Fruit fly (Drosophila melanogaster) whole organism, embryonic: ENCODE measurements around the gene HDAC1.

Experiments used
- Adf1 ChIP-seq: fragments of 200-800 bp; sonication (Bioruptor generic); IDR thresholded peaks from 2 replicates; pipeline ENCODE4 v1.3.6; 2022; ENCODE audit warnings: missing biosample characterization, missing genetic modification characterization
- Antp ChIP-seq: fragments of 200-800 bp; sonication (Bioruptor generic); optimal IDR thresholded peaks from 3 replicates; lab custom pipeline; 2016; ENCODE audit warnings: missing biosample characterization, missing genetic modification characterization
- Atf-2 ChIP-seq: fragments of 200-800 bp; sonication (Bioruptor generic); optimal IDR thresholded peaks from 2 replicates; lab custom pipeline; 2016; ENCODE audit warnings: missing biosample characterization, missing genetic modification characterization
- BEAF-32 ChIP-seq: fragments of 200-800 bp; sonication (Bioruptor generic); optimal IDR thresholded peaks from 3 replicates; lab custom pipeline; 2017; ENCODE audit warnings: missing biosample characterization, missing genetic modification characterization, mild to moderate bottlenecking, moderate library complexity, missing genetic modification reagents
- Bgb ChIP-seq: fragments of 200-800 bp; sonication (Bioruptor generic); IDR thresholded peaks from 2 replicates; pipeline ENCODE4 v1.3.6; 2022; ENCODE audit warnings: missing biosample characterization, missing genetic modification characterization; ENCODE audit not compliant: partially characterized antibody
- Bteb2 ChIP-seq: fragments of 200-800 bp; sonication (Bioruptor generic); optimal IDR thresholded peaks from 2 replicates; lab custom pipeline; 2016; ENCODE audit warnings: missing biosample characterization, missing genetic modification characterization
- CG10462 ChIP-seq: fragments of 200-800 bp; sonication (Bioruptor generic); optimal IDR thresholded peaks from 2 replicates; lab custom pipeline; 2016; ENCODE audit warnings: missing biosample characterization, missing genetic modification characterization
- CG11696 ChIP-seq: fragments of 200-800 bp; sonication (Bioruptor generic); IDR thresholded peaks from 2 replicates; pipeline ENCODE4 v1.3.6; 2022; ENCODE audit warnings: missing biosample characterization, missing genetic modification characterization
- CG11723 ChIP-seq: fragments of 200-800 bp; sonication (Bioruptor generic); optimal IDR thresholded peaks from 2 replicates; lab custom pipeline; 2017; ENCODE audit warnings: missing biosample characterization, mild to moderate bottlenecking, missing genetic modification characterization
- CG13775 ChIP-seq: fragments of 200-800 bp; sonication (Bioruptor generic); optimal IDR thresholded peaks from 3 replicates; lab custom pipeline; 2017; ENCODE audit warnings: missing biosample characterization, mild to moderate bottlenecking, missing genetic modification characterization
- CG1602 ChIP-seq: fragments of 200-800 bp; sonication (Bioruptor generic); optimal IDR thresholded peaks from 3 replicates; lab custom pipeline; 2016; ENCODE audit warnings: missing biosample characterization, missing genetic modification characterization
- CG16813 ChIP-seq: fragments of 200-800 bp; sonication (Bioruptor generic); IDR thresholded peaks from 3 replicates; pipeline ENCODE4 v1.3.6; 2022; ENCODE audit warnings: missing biosample characterization, missing genetic modification characterization; ENCODE audit not compliant: partially characterized antibody
- CG18764 ChIP-seq: fragments of 200-800 bp; sonication (Bioruptor generic); optimal IDR thresholded peaks from 3 replicates; lab custom pipeline; 2016; ENCODE audit warnings: missing biosample characterization, missing genetic modification characterization
- CG2120 ChIP-seq: fragments of 200-800 bp; sonication (Bioruptor generic); optimal IDR thresholded peaks from 3 replicates; lab custom pipeline; 2016; ENCODE audit warnings: missing biosample characterization, missing genetic modification characterization
- CG30403 ChIP-seq: fragments of 200-800 bp; sonication (Bioruptor generic); optimal IDR thresholded peaks from 3 replicates; lab custom pipeline; 2016; ENCODE audit warnings: missing biosample characterization, missing genetic modification characterization
- CG4617 ChIP-seq: fragments of 200-800 bp; sonication (Bioruptor generic); optimal IDR thresholded peaks from 3 replicates; lab custom pipeline; 2016; ENCODE audit warnings: missing biosample characterization, missing genetic modification characterization, borderline replicate concordance
- CG8089 ChIP-seq: fragments of 200-800 bp; sonication (Bioruptor generic); optimal IDR thresholded peaks from 3 replicates; lab custom pipeline; 2016; ENCODE audit warnings: missing biosample characterization, missing genetic modification characterization
- Dip3 ChIP-seq: fragments of 200-800 bp; sonication (Bioruptor generic); optimal IDR thresholded peaks from 3 replicates; lab custom pipeline; 2016; ENCODE audit warnings: missing biosample characterization, missing genetic modification characterization
- Doc3 ChIP-seq: fragments of 200-800 bp; sonication (Bioruptor generic); IDR thresholded peaks from 3 replicates; pipeline ENCODE4 v1.3.6; 2022; ENCODE audit warnings: missing biosample characterization, missing genetic modification characterization; ENCODE audit not compliant: partially characterized antibody
- Gsc ChIP-seq: fragments of 200-800 bp; sonication (Bioruptor generic); IDR thresholded peaks from 2 replicates; pipeline ENCODE4 v1.3.6; 2022; ENCODE audit warnings: missing biosample characterization, missing genetic modification characterization
- HLH54F ChIP-seq: fragments of 200-800 bp; sonication (Bioruptor generic); optimal IDR thresholded peaks from 3 replicates; lab custom pipeline; 2016; ENCODE audit warnings: missing biosample characterization, missing genetic modification characterization
- Hand ChIP-seq: fragments of 200-800 bp; sonication (Bioruptor generic); optimal IDR thresholded peaks from 2 replicates; lab custom pipeline; 2017; ENCODE audit warnings: mild to moderate bottlenecking, missing biosample characterization, missing genetic modification reagents, missing genetic modification characterization
- Hey ChIP-seq: fragments of 200-800 bp; sonication (Bioruptor generic); optimal IDR thresholded peaks from 3 replicates; lab custom pipeline; 2018; ENCODE audit warnings: missing biosample characterization, mild to moderate bottlenecking, missing genetic modification characterization
- Mad ChIP-seq: fragments of 200-800 bp; sonication (Bioruptor generic); optimal IDR thresholded peaks from 2 replicates; lab custom pipeline; 2016; ENCODE audit warnings: missing biosample characterization, missing genetic modification characterization
- Max ChIP-seq: fragments of 200-800 bp; sonication (Bioruptor generic); optimal IDR thresholded peaks from 2 replicates; lab custom pipeline; 2016; ENCODE audit warnings: missing biosample characterization, mild to moderate bottlenecking, missing genetic modification characterization
- Myb ChIP-seq: fragments of 200-800 bp; sonication (Bioruptor generic); optimal IDR thresholded peaks from 2 replicates; lab custom pipeline; 2016; ENCODE audit warnings: missing biosample characterization, missing genetic modification characterization
- Oli ChIP-seq: fragments of 200-800 bp; sonication (Bioruptor generic); optimal IDR thresholded peaks from 2 replicates; lab custom pipeline; 2018; ENCODE audit warnings: missing biosample characterization, mild to moderate bottlenecking, missing genetic modification characterization, moderate library complexity
- Rx ChIP-seq: fragments of 200-800 bp; sonication (Bioruptor generic); IDR thresholded peaks from 2 replicates; pipeline ENCODE4 v1.3.6; 2022; ENCODE audit warnings: missing biosample characterization, missing genetic modification characterization
- Sox102F ChIP-seq: fragments of 200-800 bp; sonication (Bioruptor generic); optimal IDR thresholded peaks from 2 replicates; lab custom pipeline; 2018; ENCODE audit warnings: missing biosample characterization, mild to moderate bottlenecking, missing genetic modification characterization, moderate library complexity
- Xbp1 ChIP-seq: fragments of 200-800 bp; sonication (Bioruptor generic); optimal IDR thresholded peaks from 3 replicates; lab custom pipeline; 2016; ENCODE audit warnings: missing biosample characterization, mild to moderate bottlenecking, missing genetic modification characterization
- YL-1 ChIP-seq: fragments of 200-800 bp; sonication (Bioruptor generic); optimal IDR thresholded peaks from 3 replicates; lab custom pipeline; 2017; ENCODE audit warnings: missing biosample characterization, mild to moderate bottlenecking, missing genetic modification characterization
- chinmo ChIP-seq: fragments of 200-800 bp; sonication (Bioruptor generic); IDR thresholded peaks from 4 replicates; pipeline ENCODE4 v1.3.6; 2022; ENCODE audit warnings: missing biosample characterization, missing genetic modification characterization; ENCODE audit not compliant: partially characterized antibody
- chn ChIP-seq: fragments of 200-800 bp; sonication (Bioruptor generic); optimal IDR thresholded peaks from 2 replicates; lab custom pipeline; 2016; ENCODE audit warnings: missing biosample characterization, missing genetic modification characterization
- ci ChIP-seq: fragments of 200-800 bp; sonication (Bioruptor generic); IDR thresholded peaks from 3 replicates; pipeline ENCODE4 v1.3.6; 2022; ENCODE audit warnings: missing biosample characterization, missing genetic modification characterization
- da ChIP-seq: fragments of 200-800 bp; sonication (Bioruptor generic); optimal IDR thresholded peaks from 2 replicates; lab custom pipeline; 2016; ENCODE audit warnings: missing biosample characterization, missing genetic modification characterization
- disco-r ChIP-seq: fragments of 200-800 bp; sonication (Bioruptor generic); optimal IDR thresholded peaks from 2 replicates; lab custom pipeline; 2016; ENCODE audit warnings: missing biosample characterization, missing genetic modification characterization
- esg ChIP-seq: fragments of 200-800 bp; sonication (Bioruptor generic); conservative IDR thresholded peaks from 2 replicates; pipeline ENCODE4 v1.3.6; 2022; ENCODE audit warnings: missing biosample characterization, missing genetic modification characterization
- gfzf ChIP-seq: fragments of 200-800 bp; sonication (Bioruptor generic); optimal IDR thresholded peaks from 2 replicates; lab custom pipeline; 2016; ENCODE audit warnings: missing biosample characterization, mild to moderate bottlenecking, missing genetic modification characterization, moderate library complexity
- gsb-n ChIP-seq: fragments of 200-800 bp; sonication (Bioruptor generic); optimal IDR thresholded peaks from 3 replicates; lab custom pipeline; 2018; ENCODE audit warnings: missing biosample characterization, mild to moderate bottlenecking, missing genetic modification characterization
- lmd ChIP-seq: fragments of 200-800 bp; sonication (Bioruptor generic); IDR thresholded peaks from 2 replicates; pipeline ENCODE4 v1.3.6; 2022; ENCODE audit warnings: missing biosample characterization, missing genetic modification characterization
- mld ChIP-seq: fragments of 200-800 bp; sonication (Bioruptor generic); IDR thresholded peaks from 3 replicates; pipeline ENCODE4 v1.3.6; 2022; ENCODE audit warnings: missing biosample characterization, missing genetic modification characterization; ENCODE audit not compliant: partially characterized antibody
- nerfin-1 ChIP-seq: fragments of 200-800 bp; sonication (Bioruptor generic); optimal IDR thresholded peaks from 3 replicates; lab custom pipeline; 2019; ENCODE audit warnings: missing biosample characterization, mild to moderate bottlenecking, missing genetic modification characterization, moderate library complexity
- nerfin-2 ChIP-seq: fragments of 200-800 bp; sonication (Bioruptor generic); IDR thresholded peaks from 2 replicates; pipeline ENCODE4 v1.3.6; 2022; ENCODE audit warnings: missing biosample characterization, missing genetic modification characterization; ENCODE audit not compliant: partially characterized antibody
- peb ChIP-seq: fragments of 200-800 bp; sonication (Bioruptor generic); IDR thresholded peaks from 2 replicates; pipeline ENCODE4 v1.3.6; 2022; ENCODE audit warnings: missing biosample characterization, missing genetic modification characterization
- pum ChIP-seq: fragments of 200-800 bp; sonication (Bioruptor generic); optimal IDR thresholded peaks from 2 replicates; lab custom pipeline; 2016; ENCODE audit warnings: missing biosample characterization, missing genetic modification characterization
- repo ChIP-seq: fragments of 200-800 bp; sonication (Bioruptor generic); optimal IDR thresholded peaks from 2 replicates; lab custom pipeline; 2016; ENCODE audit warnings: missing biosample characterization, missing genetic modification characterization
- sr ChIP-seq: fragments of 200-800 bp; sonication (Bioruptor generic); IDR thresholded peaks from 3 replicates; pipeline ENCODE4 v1.3.6; 2022; ENCODE audit warnings: missing biosample characterization, missing genetic modification characterization
- tin ChIP-seq: fragments of 200-800 bp; sonication (Bioruptor generic); optimal IDR thresholded peaks from 3 replicates; lab custom pipeline; 2016; ENCODE audit warnings: missing biosample characterization, missing genetic modification characterization
- trh ChIP-seq: fragments of 200-800 bp; sonication (Bioruptor generic); optimal IDR thresholded peaks from 2 replicates; lab custom pipeline; 2016; ENCODE audit warnings: missing biosample characterization, missing genetic modification characterization
- twi ChIP-seq: fragments of 200-800 bp; optimal IDR thresholded peaks from 2 replicates; lab custom pipeline; 2019; ENCODE audit warnings: missing biosample characterization, mild to moderate bottlenecking, missing genetic modification characterization, moderate library complexity
- yki ChIP-seq: fragments of >200 bp; optimal IDR thresholded peaks from 3 replicates; lab custom pipeline; 2018

The HDAC1 gene

DNA sequence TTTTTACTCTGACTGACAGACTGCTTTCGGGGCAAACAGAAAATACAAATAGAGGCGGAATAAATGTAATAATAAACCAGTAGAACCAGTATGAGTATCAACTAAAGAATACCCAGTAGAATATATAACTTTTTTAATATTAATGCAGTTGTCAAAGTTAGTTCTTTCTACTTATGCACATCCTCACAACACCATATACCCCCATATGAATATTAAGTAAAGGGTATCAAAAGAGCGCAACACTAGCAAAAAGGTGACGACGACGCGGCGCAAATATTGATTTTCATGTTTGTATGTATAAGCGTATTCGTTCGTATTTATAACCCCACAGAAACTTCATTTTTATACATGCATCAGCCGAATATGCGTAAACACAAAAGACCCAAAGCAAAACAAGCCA lies 13.5 kb upstream of the HDAC1 start (continued):
- no peak for TF ChIP-seq gfzf
- peak; percentile 66 for TF ChIP-seq Dip3 (GFP tag; lab: Kevin White, UChicago)
- TF ChIP-seq disco-r (GFP tag; lab: Kevin White, UChicago), result peak; percentile 77
- TF ChIP-seq Xbp1 (GFP tag; lab: Kevin White, UChicago), result peak; percentile 91
- peak; percentile 66 for TF ChIP-seq HLH54F (GFP tag; lab: Kevin White, UChicago)
- TF ChIP-seq CG10462 (GFP tag; lab: Kevin White, UChicago), result peak; percentile 84
- no peak for TF ChIP-seq Bgb
- 0 out of 4 replicates have a peak, but pooled peaks have one; percentile 13 for TF ChIP-seq chinmo (GFP tag; lab: Robert Waterston, UW)
- TF ChIP-seq yki (lab: Kevin White, UChicago), result no peak
- TF ChIP-seq CG30403 (GFP tag; lab: Kevin White, UChicago), result peak; percentile 92
- peak; percentile 89 for TF ChIP-seq chn (GFP tag; lab: Kevin White, UChicago)
- TF ChIP-seq Mad (GFP tag; lab: Kevin White, UChicago), result peak; percentile 91
- peak; percentile 92 for TF ChIP-seq gsb-n (tag; lab: Kevin White, UChicago)
- TF ChIP-seq nerfin-2 (GFP tag; lab: Robert Waterston, UW), result no peak
- no peak for TF ChIP-seq CG16813 (GFP tag; lab: Robert Waterston, UW)
- TF ChIP-seq peb (GFP tag; lab: Robert Waterston, UW), result peak; percentile 92
- peak; percentile 86 for TF ChIP-seq Bteb2 (GFP tag; lab: Kevin White, UChicago)
- TF ChIP-seq Rx, result peak; percentile 90
- peak; percentile 94 for TF ChIP-seq CG18764 (GFP tag; lab: Kevin White, UChicago)
- TF ChIP-seq repo (GFP tag; lab: Kevin White, UChicago), result peak; percentile 89
- TF ChIP-seq BEAF-32, result no peak
- TF ChIP-seq CG11723, result peak; percentile 86
- no peak for TF ChIP-seq Doc3 (GFP tag; lab: Robert Waterston, UW)
- TF ChIP-seq nerfin-1 (tag; lab: Kevin White, UChicago), result peak; percentile 90
- TF ChIP-seq CG13775 (GFP tag; lab: Kevin White, UChicago), result peak; percentile 89
- peak; percentile 96 for TF ChIP-seq Sox102F (GFP tag; lab: Kevin White, UChicago)
- TF ChIP-seq CG2120, result peak; percentile 89
- TF ChIP-seq twi (tag; lab: Kevin White, UChicago), result peak; percentile 80
- peak; percentile 81 for TF ChIP-seq CG1602 (GFP tag; lab: Kevin White, UChicago)
- peak; percentile 67 for TF ChIP-seq Antp (GFP tag; lab: Kevin White, UChicago)
- TF ChIP-seq pum (GFP tag; lab: Kevin White, UChicago), result peak; percentile 87
- TF ChIP-seq Atf-2, result peak; percentile 78
- TF ChIP-seq Hand (GFP tag; lab: Kevin White, UChicago), result peak; percentile 72
- peak; percentile 87 for TF ChIP-seq sr (GFP tag; lab: Robert Waterston, UW)
- TF ChIP-seq lmd, result peak; percentile 94
- TF ChIP-seq mld (GFP tag; lab: Robert Waterston, UW), result no peak
- peak; percentile 39 for TF ChIP-seq Myb (GFP tag; lab: Kevin White, UChicago)
- peak; percentile 93 for TF ChIP-seq tin
- TF ChIP-seq esg (GFP tag; lab: Robert Waterston, UW), result peak; percentile 90
- peak; percentile 93 for TF ChIP-seq Oli (tag; lab: Kevin White, UChicago)
- TF ChIP-seq Adf1 (GFP tag; lab: Robert Waterston, UW), result peak; percentile 51
- peak; percentile 80 for TF ChIP-seq CG11696 (GFP tag; lab: Robert Waterston, UW)
- TF ChIP-seq CG8089 (GFP tag; lab: Kevin White, UChicago), result peak; percentile 85
- TF ChIP-seq trh (GFP tag; lab: Kevin White, UChicago), result peak; percentile 81
- TF ChIP-seq Hey (tag; lab: Kevin White, UChicago), result peak; percentile 40
- TF ChIP-seq Gsc, result peak; percentile 56
- TF ChIP-seq ci (GFP tag; lab: Robert Waterston, UW), result peak; percentile 94
- peak; percentile 66 for TF ChIP-seq CG4617 (GFP tag; lab: Kevin White, UChicago)
- TF ChIP-seq YL-1 (GFP tag; lab: Kevin White, UChicago), result peak; percentile 72
- peak; percentile 94 for TF ChIP-seq Max (GFP tag; lab: Kevin White, UChicago)
- TF ChIP-seq da (GFP tag; lab: Kevin White, UChicago), result peak; percentile 74
